Fruit fly (Drosophila melanogaster): Measurements from ENCODE around the gene Lamtor4.

Gene Lamtor4

DNA sequence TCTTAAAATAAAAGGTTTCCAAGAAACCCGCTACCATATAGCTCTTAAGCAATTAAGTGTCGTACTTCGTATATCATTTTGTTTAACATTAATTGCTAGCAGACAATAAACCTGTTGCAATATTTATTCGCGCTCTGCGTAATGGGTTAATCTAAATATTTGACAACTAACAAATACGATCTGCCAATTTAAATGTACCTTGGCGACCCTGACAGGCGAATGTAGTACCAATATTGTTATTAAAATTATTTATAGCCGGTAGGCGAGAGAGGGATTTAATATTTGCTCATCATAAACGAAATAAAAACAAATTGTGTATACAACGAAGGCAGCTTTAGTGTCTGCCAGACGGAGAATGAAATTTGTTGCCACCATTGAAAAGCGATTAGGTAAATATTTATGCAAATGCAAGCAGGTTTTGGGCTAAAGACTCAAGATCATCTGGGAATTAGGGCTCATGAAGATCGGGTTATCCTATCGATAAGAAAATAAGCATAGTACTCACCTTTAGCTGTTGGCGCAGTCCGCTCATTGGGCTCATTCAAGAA, 36.1 kb downstream of the Lamtor4 start:
- TF ChIP-seq CG8478 (optimal IDR thresholded peaks at IDR 0.05) (no peak), CTCF (optimal IDR thresholded peaks at IDR 0.05) (no peak)

DNA sequence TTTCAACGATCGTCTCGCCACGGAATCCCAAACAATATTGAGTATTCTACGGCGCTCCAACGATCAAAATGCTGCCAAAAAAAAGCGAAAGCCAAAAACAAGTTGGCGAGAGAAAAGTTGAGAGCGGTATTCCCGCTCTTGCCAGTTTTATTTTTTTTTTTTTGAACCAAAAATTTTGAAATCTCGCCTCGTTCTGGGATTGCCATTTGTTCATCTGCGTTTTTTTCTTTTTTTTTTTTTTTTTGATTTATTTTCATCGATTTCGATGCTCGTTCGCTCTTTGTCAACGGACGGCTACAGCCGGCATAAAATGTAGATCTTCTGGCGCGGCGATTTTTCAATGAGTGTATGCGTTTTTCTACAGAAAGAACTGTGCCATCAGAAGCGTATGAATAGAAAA, 36.9 kb downstream of the Lamtor4 start:
- TF ChIP-seq CG8478 (optimal IDR thresholded peaks at IDR 0.05) = no peak
- no peak for TF ChIP-seq CTCF (optimal IDR thresholded peaks at IDR 0.05)

DNA sequence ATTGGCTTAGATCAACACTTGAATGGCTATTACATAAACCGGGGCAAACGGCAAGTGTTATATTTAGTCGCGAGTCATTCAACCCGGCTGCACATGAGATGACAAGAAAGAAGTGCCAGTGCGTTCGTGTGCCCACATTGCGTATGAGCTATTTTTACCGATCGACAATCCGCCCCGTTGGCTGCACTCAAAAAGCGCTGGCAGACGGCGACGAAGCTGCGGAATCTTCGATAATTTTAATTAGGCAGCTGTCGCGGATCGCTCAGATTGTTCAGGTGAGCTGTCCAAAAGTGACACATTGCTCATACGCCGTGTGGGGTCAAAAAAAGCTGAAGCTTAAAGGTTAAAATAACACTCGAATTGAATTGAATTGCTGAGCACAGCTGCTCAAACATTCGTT, 37.4 kb downstream of the Lamtor4 start:
- TF ChIP-seq CG8478 (optimal IDR thresholded peaks at IDR 0.05) (no peak), CTCF (optimal IDR thresholded peaks at IDR 0.05) (no peak)

DNA sequence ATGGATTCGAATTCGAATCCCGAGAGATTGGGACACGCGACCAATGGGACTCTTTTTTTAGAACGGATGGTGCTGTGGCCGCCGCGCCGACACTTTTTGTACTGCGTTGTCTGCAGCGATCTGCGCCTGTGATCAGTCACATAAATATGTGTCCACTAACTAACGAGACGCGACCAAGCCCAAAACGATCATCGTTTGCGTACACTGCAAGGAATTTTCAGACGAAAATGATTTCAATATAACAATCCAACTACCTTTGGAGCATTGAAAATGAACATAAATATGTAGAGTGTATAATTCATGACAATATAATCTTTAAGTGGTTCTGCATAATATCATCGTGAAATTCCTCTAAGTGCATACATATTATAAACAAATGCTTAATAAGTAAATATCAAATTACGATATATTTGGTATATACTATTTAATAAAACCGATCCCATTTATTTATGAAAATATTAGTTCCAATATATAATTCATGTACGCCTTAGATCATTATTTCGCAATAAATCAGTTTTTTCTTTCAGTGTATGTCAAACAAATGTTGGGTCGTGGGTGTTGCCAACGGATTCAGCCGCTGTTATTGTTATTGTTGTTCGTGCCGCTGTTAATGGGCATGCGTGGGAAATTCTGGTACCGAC, 39.0 kb downstream of the Lamtor4 start, which contains the start of gene Eip63F-1:
Gene Eip63F-1, minus strand, starts transcription at position 51 of the 641 bp plus-strand sequence.
- no peak for TF ChIP-seq CTCF (optimal IDR thresholded peaks at IDR 0.05)
- TF ChIP-seq CG8478 (optimal IDR thresholded peaks at IDR 0.05) = no peak

DNA sequence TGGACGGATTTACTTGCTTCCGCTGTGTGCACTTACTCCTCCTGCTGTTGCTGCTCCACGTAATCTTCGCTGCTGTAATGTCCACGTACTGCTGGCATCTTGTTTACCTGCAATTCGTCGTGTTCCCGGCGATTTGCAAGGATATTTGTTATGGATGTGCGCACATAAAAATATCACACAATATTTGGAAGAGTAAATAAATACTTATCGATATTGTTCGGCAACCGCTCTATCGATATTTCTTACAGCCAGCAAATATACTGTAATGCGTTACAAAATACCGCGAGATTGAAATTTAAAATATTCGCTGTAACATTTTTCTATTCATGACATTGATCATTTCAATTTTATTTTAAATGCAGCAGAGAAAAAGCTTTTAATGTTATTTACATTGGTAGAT, 41.1 kb downstream of the Lamtor4 start, which contains the start of gene CG10866:
Gene CG10866, minus strand, starts transcription at position 187 of the 400 bp plus-strand sequence.
- TF ChIP-seq CTCF (optimal IDR thresholded peaks at IDR 0.05) = no peak
- no peak for TF ChIP-seq CG8478 (optimal IDR thresholded peaks at IDR 0.05)

DNA sequence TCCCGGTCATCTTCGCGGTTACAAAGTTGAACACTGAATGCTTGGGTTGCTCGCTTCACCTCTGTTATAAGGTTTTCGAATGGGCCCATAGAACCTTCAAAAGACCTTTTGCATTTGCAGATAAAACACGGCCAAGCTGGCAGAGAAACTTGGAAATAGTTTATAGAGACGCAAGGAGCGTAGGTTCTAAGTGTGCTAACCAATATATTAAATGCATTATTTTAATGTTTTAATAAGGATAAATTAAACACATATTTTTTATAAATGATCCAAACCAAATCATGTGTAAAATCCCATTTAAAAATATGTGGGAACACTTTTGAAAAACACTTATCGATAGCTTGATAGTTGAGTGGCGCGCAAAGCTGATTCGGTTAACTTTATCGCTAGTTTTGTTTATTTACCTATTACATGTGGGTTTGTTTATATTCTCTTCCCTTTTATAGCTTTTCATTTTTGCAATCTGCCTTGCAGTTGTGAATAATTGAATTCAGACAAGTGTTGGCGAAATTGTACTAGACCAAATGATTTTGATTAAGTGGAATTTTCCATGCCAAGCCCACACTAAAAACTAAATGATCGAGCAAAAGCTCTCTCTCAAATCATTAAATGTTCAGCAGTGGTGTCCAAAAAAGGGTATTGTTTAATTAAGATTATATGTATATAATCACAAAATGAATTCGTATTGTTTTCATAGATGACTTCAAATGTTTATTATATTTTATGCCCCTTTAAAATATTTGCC, 43.5 kb downstream of the Lamtor4 start, which contains the start of gene CG12766:
Gene CG12766, minus strand, starts transcription at position 51 of the 745 bp plus-strand sequence.
- TF ChIP-seq CTCF (optimal IDR thresholded peaks at IDR 0.05) = no peak

DNA sequence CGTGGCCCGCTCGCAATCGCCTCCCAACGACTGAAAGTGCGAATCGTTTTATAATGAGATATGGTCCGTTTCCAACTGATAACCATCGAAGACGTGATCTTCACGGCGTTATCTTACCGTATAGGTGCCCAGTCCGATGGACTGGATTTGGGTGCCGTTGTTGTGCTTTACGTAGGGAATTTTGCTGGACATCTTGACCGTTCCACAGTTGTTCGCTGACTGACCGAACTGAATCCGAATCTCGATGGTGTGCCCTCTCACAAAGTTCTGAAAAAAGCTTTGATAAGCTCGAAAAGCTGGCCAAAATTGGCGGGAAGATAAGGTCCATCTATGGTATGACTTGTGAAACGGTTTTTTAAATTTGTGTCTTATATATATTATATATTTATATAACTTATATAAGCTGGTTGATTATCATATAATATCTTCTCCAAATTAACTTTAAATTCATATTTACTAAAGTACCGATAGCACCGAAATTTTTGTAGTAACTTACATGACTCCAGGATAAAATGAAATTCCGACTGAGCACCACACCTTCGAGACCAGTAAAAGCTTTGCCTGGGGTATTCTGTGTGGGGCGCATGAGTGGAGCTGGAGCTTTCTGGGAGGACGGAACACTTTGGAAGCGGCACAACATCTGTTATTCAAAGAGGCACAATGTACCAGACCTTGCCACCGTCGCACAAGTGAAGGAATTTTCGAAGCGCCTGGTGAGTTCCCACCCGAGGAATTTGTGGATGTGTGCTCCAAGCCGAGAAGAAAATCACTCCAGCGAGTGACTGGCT, 45.7 kb downstream of the Lamtor4 start, which contains the start of the genes CG10863 and CG14982:
Gene CG10863, minus strand, starts transcription at position 225 of the 788 bp plus-strand sequence.
Gene CG14982, plus strand, starts transcription at position 470 of the 788 bp plus-strand sequence.
- no peak for TF ChIP-seq CG8478 (optimal IDR thresholded peaks at IDR 0.05)
- TF ChIP-seq CTCF (optimal IDR thresholded peaks at IDR 0.05) = no peak

All from S2 (cell line).